Worm (Caenorhabditis elegans): ENCODE data around the gene ZK816.3.

Gene ZK816.3

DNA sequence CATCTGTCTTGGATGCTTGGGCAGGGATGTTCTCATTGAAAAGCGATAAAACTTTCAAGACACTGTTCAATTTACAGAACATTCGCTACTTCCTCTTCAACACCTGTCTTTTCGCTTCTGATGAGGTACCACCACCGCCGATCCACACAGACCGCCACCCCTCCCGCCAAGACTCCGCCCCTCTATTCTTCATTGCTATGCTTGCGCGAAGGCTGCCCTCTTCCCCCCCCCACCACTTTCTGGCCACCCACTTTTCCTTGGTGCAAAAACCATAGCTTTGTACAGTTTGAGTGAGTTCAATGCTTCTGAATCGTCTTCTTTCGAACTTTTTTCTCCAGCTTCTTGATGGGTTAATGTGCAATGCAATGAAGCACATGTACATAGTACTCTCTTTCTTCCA lies 34.3 kb upstream of the ZK816.3 start:
- TF ChIP-seq hmg-4 (GFP tag; optimal IDR thresholded peaks at IDR 0.05) (no peak), F13C5.2 (tag; optimal IDR thresholded peaks at IDR 0.05) (peak; percentile 21), tbx-37 (GFP tag; conservative IDR thresholded peaks at IDR 0.05) (no peak), tra-4 (tag; optimal IDR thresholded peaks at IDR 0.05) (no peak), aly-1 (tag; optimal IDR thresholded peaks at IDR 0.05) (no peak), pes-1 (GFP tag; IDR thresholded peaks at IDR 0.05) (no peak)

ce11 chrX:3315014-3315413 lies 33.2 kb upstream of the ZK816.3 start, which contains the start of gene ddr-2:
ddr-2 (plus strand) TSS chrX:3315314.
- TF ChIP-seq aly-1 (tag; optimal IDR thresholded peaks at IDR 0.05): no peak
- TF ChIP-seq flt-1 (GFP tag; IDR thresholded peaks at IDR 0.05): no peak
- TF ChIP-seq tbx-37 (GFP tag; conservative IDR thresholded peaks at IDR 0.05): no peak
- TF ChIP-seq ama-1 (optimal IDR thresholded peaks at IDR 0.05): no peak
- TF ChIP-seq sea-1 (GFP tag; conservative IDR thresholded peaks at IDR 0.05): no peak
- TF ChIP-seq ceh-36 (tag; optimal IDR thresholded peaks at IDR 0.05): no peak
- no peak for TF ChIP-seq B0310.2 (tag; optimal IDR thresholded peaks at IDR 0.05)
- TF ChIP-seq F13C5.2 (tag; optimal IDR thresholded peaks at IDR 0.05): no peak

DNA sequence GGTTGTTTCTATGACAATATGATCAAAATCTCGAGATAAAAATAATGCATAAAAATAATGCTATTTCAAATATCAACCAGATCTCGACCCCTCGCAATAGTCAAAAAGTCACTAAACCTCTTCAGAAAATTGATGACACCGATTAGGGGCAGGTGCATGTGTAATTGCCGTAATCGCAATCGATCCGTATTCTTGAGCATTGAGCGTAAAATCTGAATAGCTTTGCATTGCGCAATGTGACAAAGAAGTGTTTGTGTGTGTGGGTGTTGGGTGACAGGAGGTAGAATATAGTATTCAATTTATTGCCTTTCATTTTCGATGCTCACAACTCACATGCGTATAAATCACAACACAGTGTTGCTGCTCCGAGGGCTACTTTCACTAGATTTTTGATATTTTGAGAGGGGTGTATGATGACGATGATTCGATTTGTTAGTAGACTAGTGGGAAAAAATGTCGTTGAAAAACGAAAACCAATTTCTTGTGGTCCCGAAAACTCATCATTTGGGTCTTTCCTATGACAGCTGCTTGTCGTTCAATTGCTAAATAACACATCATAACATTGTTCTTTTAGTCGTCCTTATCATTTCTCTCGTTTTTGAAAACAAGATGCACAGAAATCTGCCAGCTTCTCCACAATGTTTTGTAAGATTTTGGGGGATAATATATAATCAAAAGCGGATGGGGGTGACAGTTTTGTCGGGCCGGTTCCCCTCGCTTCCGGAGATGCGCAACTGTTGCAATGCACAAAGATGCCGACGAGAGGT lies 32.1 kb upstream of the ZK816.3 start:
- TF ChIP-seq aly-1 (tag; optimal IDR thresholded peaks at IDR 0.05) (no peak), hmg-4 (GFP tag; optimal IDR thresholded peaks at IDR 0.05) (no peak)

- no peak for TF ChIP-seq pes-1 (GFP tag; IDR thresholded peaks at IDR 0.05)
- no peak for TF ChIP-seq sea-1 (GFP tag; conservative IDR thresholded peaks at IDR 0.05)
- no peak for TF ChIP-seq ceh-13 (GFP tag; optimal IDR thresholded peaks at IDR 0.05)
- TF ChIP-seq hnd-1 (tag; optimal IDR thresholded peaks at IDR 0.05): no peak
- peak; percentile 17 for TF ChIP-seq ceh-36 (tag; optimal IDR thresholded peaks at IDR 0.05)
- TF ChIP-seq flt-1 (GFP tag; IDR thresholded peaks at IDR 0.05): no peak
- no peak for TF ChIP-seq ets-7 (tag; optimal IDR thresholded peaks at IDR 0.05)
Observed at ce11 chrX:3316830-3317229, 31.4 kb upstream of the ZK816.3 start.

DNA sequence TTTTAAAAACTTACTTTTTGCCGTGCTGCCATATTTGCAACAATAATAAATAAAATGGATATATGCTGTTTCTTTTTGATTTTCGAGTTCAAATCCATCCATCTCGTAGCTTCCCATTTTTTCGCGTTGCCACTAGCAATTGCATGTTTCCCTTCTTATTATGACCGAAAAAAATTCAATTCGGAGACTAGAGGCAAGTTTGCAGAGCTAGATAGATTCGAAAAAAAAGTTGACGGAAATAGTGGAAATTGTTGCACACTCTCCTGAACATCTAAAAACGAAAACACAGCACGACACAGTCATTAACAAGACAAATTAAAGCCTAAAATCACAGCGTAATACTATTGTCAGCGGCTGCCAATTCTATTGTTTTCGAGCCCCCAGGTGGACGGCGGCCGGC lies 22.0 kb upstream of the ZK816.3 start, which contains the start of gene F11D5.6:
Gene F11D5.6 (minus strand): TSS at position 101 of the 400 bp plus-strand sequence.
- TF ChIP-seq hnd-1 (tag; optimal IDR thresholded peaks at IDR 0.05): no peak
- no peak for TF ChIP-seq ceh-36 (tag; optimal IDR thresholded peaks at IDR 0.05)
- no peak for TF ChIP-seq ceh-13 (GFP tag; optimal IDR thresholded peaks at IDR 0.05)
- TF ChIP-seq scrt-1 (GFP tag; IDR thresholded peaks at IDR 0.05): no peak
- TF ChIP-seq tra-4 (tag; optimal IDR thresholded peaks at IDR 0.05): no peak
- TF ChIP-seq hmbx-1 (tag; optimal IDR thresholded peaks at IDR 0.05): no peak
- TF ChIP-seq flt-1 (GFP tag; IDR thresholded peaks at IDR 0.05): no peak
- TF ChIP-seq B0310.2 (tag; optimal IDR thresholded peaks at IDR 0.05): no peak
- no peak for TF ChIP-seq aly-1 (tag; optimal IDR thresholded peaks at IDR 0.05)
- TF ChIP-seq ama-1 (optimal IDR thresholded peaks at IDR 0.05): no peak
- TF ChIP-seq F13C5.2 (tag; optimal IDR thresholded peaks at IDR 0.05): no peak
- TF ChIP-seq tbx-37 (GFP tag; conservative IDR thresholded peaks at IDR 0.05): no peak
- TF ChIP-seq ets-7 (tag; optimal IDR thresholded peaks at IDR 0.05): no peak
- no peak for TF ChIP-seq pes-1 (GFP tag; IDR thresholded peaks at IDR 0.05)
- TF ChIP-seq sea-1 (GFP tag; conservative IDR thresholded peaks at IDR 0.05): no peak
- no peak for TF ChIP-seq tbx-11 (GFP tag; IDR thresholded peaks at IDR 0.05)

DNA sequence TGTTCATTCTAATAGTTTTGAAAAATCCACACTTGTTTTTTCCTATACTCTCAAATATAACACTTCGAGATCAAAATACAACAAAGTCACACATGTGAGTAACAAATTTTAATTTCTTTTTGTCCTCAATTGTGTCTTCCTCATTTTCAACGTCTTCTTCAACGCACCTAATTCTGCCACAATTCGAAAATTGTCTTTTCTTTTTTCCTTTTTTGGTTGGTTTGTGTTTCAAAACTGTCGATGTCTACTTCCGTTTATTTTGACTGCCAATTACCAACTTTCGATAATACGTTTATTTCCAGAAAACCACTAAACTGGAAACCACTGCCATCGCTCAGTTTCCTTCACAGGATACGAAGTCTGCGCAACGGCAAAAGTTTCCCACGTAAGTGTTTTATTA lies 15.4 kb upstream of the ZK816.3 start, which contains the start of gene F11D5.1:
Gene F11D5.1 (plus strand): TSS at position 301 of the 400 bp plus-strand sequence.
- TF ChIP-seq hmbx-1 (tag; optimal IDR thresholded peaks at IDR 0.05) (no peak), hnd-1 (tag; optimal IDR thresholded peaks at IDR 0.05) (no peak), hmg-4 (GFP tag; optimal IDR thresholded peaks at IDR 0.05) (no peak), ceh-13 (GFP tag; optimal IDR thresholded peaks at IDR 0.05) (no peak), tbx-37 (GFP tag; conservative IDR thresholded peaks at IDR 0.05) (no peak), flt-1 (GFP tag; IDR thresholded peaks at IDR 0.05) (no peak), F13C5.2 (tag; optimal IDR thresholded peaks at IDR 0.05) (no peak), aly-1 (tag; optimal IDR thresholded peaks at IDR 0.05) (no peak), B0310.2 (tag; optimal IDR thresholded peaks at IDR 0.05) (no peak), tra-4 (tag; optimal IDR thresholded peaks at IDR 0.05) (no peak), sea-1 (GFP tag; conservative IDR thresholded peaks at IDR 0.05) (no peak), ets-7 (tag; optimal IDR thresholded peaks at IDR 0.05) (no peak), pes-1 (GFP tag; IDR thresholded peaks at IDR 0.05) (no peak)

- no peak for TF ChIP-seq ceh-13 (GFP tag; optimal IDR thresholded peaks at IDR 0.05)
- no peak for TF ChIP-seq flt-1 (GFP tag; IDR thresholded peaks at IDR 0.05)
- TF ChIP-seq tbx-11 (GFP tag; IDR thresholded peaks at IDR 0.05): no peak
- TF ChIP-seq F13C5.2 (tag; optimal IDR thresholded peaks at IDR 0.05): no peak
- TF ChIP-seq B0310.2 (tag; optimal IDR thresholded peaks at IDR 0.05): no peak
- no peak for TF ChIP-seq scrt-1 (GFP tag; IDR thresholded peaks at IDR 0.05)
- no peak for TF ChIP-seq hnd-1 (tag; optimal IDR thresholded peaks at IDR 0.05)
- no peak for TF ChIP-seq tbx-37 (GFP tag; conservative IDR thresholded peaks at IDR 0.05)
- no peak for TF ChIP-seq hmbx-1 (tag; optimal IDR thresholded peaks at IDR 0.05)
- no peak for TF ChIP-seq sea-1 (GFP tag; conservative IDR thresholded peaks at IDR 0.05)
- no peak for TF ChIP-seq ama-1 (optimal IDR thresholded peaks at IDR 0.05)
- no peak for TF ChIP-seq aly-1 (tag; optimal IDR thresholded peaks at IDR 0.05)
Observed at ce11 chrX:3334115-3334514, 14.1 kb upstream of the ZK816.3 start.

DNA sequence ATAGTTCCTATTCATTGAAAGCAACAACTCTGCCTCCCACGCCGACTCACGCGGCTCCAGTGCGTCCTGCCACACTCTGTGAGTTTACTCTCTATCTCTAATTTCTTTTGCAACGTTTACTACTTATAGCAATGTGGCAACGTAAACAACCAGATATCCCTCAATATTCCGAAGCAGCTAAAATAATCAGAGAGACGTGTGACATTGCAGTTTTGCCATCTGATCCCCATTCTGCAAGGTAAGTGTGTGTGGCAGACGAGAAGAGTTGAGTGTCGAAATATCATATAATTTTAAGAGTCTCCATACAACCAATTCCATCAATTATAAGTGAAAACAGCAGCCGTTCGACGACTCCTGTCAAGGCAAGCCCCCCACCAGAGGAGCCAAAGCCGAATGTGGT lies 8.3 kb upstream of the ZK816.3 start:
- TF ChIP-seq B0310.2 (tag; optimal IDR thresholded peaks at IDR 0.05): no peak
- TF ChIP-seq ceh-13 (GFP tag; optimal IDR thresholded peaks at IDR 0.05): no peak
- TF ChIP-seq tra-4 (tag; optimal IDR thresholded peaks at IDR 0.05): no peak
- no peak for TF ChIP-seq F13C5.2 (tag; optimal IDR thresholded peaks at IDR 0.05)
- TF ChIP-seq sea-1 (GFP tag; conservative IDR thresholded peaks at IDR 0.05): no peak
- TF ChIP-seq hnd-1 (tag; optimal IDR thresholded peaks at IDR 0.05): no peak
- no peak for TF ChIP-seq hmg-4 (GFP tag; optimal IDR thresholded peaks at IDR 0.05)
- TF ChIP-seq hmbx-1 (tag; optimal IDR thresholded peaks at IDR 0.05): no peak
- TF ChIP-seq scrt-1 (GFP tag; IDR thresholded peaks at IDR 0.05): no peak
- TF ChIP-seq tbx-37 (GFP tag; conservative IDR thresholded peaks at IDR 0.05): no peak
- TF ChIP-seq aly-1 (tag; optimal IDR thresholded peaks at IDR 0.05): no peak
- no peak for TF ChIP-seq ama-1 (optimal IDR thresholded peaks at IDR 0.05)
- TF ChIP-seq ceh-36 (tag; optimal IDR thresholded peaks at IDR 0.05): no peak
- TF ChIP-seq tbx-11 (GFP tag; IDR thresholded peaks at IDR 0.05): no peak
- TF ChIP-seq flt-1 (GFP tag; IDR thresholded peaks at IDR 0.05): no peak
- no peak for TF ChIP-seq ets-7 (tag; optimal IDR thresholded peaks at IDR 0.05)
- no peak for TF ChIP-seq pes-1 (GFP tag; IDR thresholded peaks at IDR 0.05)
